Worm (Caenorhabditis elegans): ENCODE measurements around the gene pmp-1.

pmp-1 gene

ce11 chrII:6849308-6849707, 34.2 kb downstream of the pmp-1 start (continued):
- peak; percentile 14; the same call in 1 of the 2 replicates for TF ChIP-seq nhr-41 (GFP tag; IDR thresholded peaks at IDR 0.05)
- no peak for TF ChIP-seq nhr-102 (tag; optimal IDR thresholded peaks at IDR 0.05)
- TF ChIP-seq lin-13 (GFP tag; optimal IDR thresholded peaks at IDR 0.05), result no peak
- TF ChIP-seq pqm-1 (tag; optimal IDR thresholded peaks at IDR 0.05), result no peak
- TF ChIP-seq nhr-10 (tag; optimal IDR thresholded peaks at IDR 0.05), result peak; percentile 47
- peak; percentile 97 for TF ChIP-seq aha-1 (tag)
- TF ChIP-seq snpc-1.2 (GFP tag; IDR thresholded peaks at IDR 0.05), result no peak
- TF ChIP-seq dmd-8 (GFP tag; IDR thresholded peaks at IDR 0.05), result no peak
- peak in 1 of 2 experiments; percentile 80 for TF ChIP-seq hif-1 (tag; optimal IDR thresholded peaks at IDR 0.05)
- no peak for TF ChIP-seq fos-1 (tag; optimal IDR thresholded peaks at IDR 0.05)
- TF ChIP-seq skn-1 (tag; optimal IDR thresholded peaks at IDR 0.05), result no peak
- TF ChIP-seq unc-130 (GFP tag; optimal IDR thresholded peaks at IDR 0.05), result no peak
- no peak for TF ChIP-seq sdz-12 (GFP tag; optimal IDR thresholded peaks at IDR 0.05)
- TF ChIP-seq cey-2 (tag; optimal IDR thresholded peaks at IDR 0.05; ENCODE audit: borderline replicate concordance, insufficient read depth), result peak; percentile 84
- TF ChIP-seq ctbp-1 (GFP tag; IDR thresholded peaks at IDR 0.05), result no peak
- peak; percentile 20 for TF ChIP-seq mes-2 (tag; optimal IDR thresholded peaks at IDR 0.05; ENCODE audit: poor library complexity, severe bottlenecking)
- TF ChIP-seq ceh-20 (GFP tag; IDR thresholded peaks at IDR 0.05), result peak; percentile 41; the same call in 1 of the 2 replicates
- no peak for TF ChIP-seq saeg-2 (GFP tag; IDR thresholded peaks at IDR 0.05)
- TF ChIP-seq jun-1 (tag; optimal IDR thresholded peaks at IDR 0.05), result no peak
- TF ChIP-seq lin-29 (GFP tag; IDR thresholded peaks at IDR 0.05), result no peak
- TF ChIP-seq zfp-3 (GFP tag; conservative IDR thresholded peaks at IDR 0.05), result no peak
- no peak for TF ChIP-seq zag-1 (tag; optimal IDR thresholded peaks at IDR 0.05)
- TF ChIP-seq Y105C5A.15 (GFP tag; IDR thresholded peaks at IDR 0.05), result no peak
- TF ChIP-seq nhr-28 (tag; optimal IDR thresholded peaks at IDR 0.05), result peak; percentile 94
- no peak for TF ChIP-seq lir-3 (tag; optimal IDR thresholded peaks at IDR 0.05)

ce11 chrII:6847917-6848379, 35.6 kb downstream of the pmp-1 start, which contains the start of gene tbc-6:
Gene tbc-6, plus strand, starts transcription at chrII:6848124.
- TF ChIP-seq lin-15B (tag; optimal IDR thresholded peaks at IDR 0.05) (no peak), dmd-8 (GFP tag; IDR thresholded peaks at IDR 0.05) (no peak), mdl-1 (tag; optimal IDR thresholded peaks at IDR 0.05) (peak; percentile 65 to 78), egl-27 (tag; optimal IDR thresholded peaks at IDR 0.05) (no peak), ceh-32 (tag; optimal IDR thresholded peaks at IDR 0.05; ENCODE audit: poor library complexity) (no peak), Y75B8A.6 (GFP tag; IDR thresholded peaks at IDR 0.05) (no peak), hmg-1.1 (GFP tag; IDR thresholded peaks at IDR 0.05) (0 out of 2 replicates have a peak, but pooled peaks have one; percentile 24), nhr-10 (tag; optimal IDR thresholded peaks at IDR 0.05) (peak; percentile 89), tra-1 (GFP tag; IDR thresholded peaks at IDR 0.05) (no peak), daf-19 (GFP tag; conservative IDR thresholded peaks at IDR 0.05) (0 out of 2 replicates have a peak, but pooled peaks have one; percentile 48), ces-1 (GFP tag; optimal IDR thresholded peaks at IDR 0.05) (no peak), dve-1 (tag; optimal IDR thresholded peaks at IDR 0.05; ENCODE audit: insufficient read depth) (peak; percentile 54), nhr-11 (tag; optimal IDR thresholded peaks at IDR 0.05) (peak; percentile 31), nhr-25 (tag; optimal IDR thresholded peaks at IDR 0.05; ENCODE audit: borderline replicate concordance, insufficient read depth) (no peak), tag-97 (GFP tag; IDR thresholded peaks at IDR 0.05) (no peak), T26A8.4 (GFP tag; IDR thresholded peaks at IDR 0.05) (no peak), F26F4.8 (GFP tag; conservative IDR thresholded peaks at IDR 0.05) (no peak), attf-4 (tag; optimal IDR thresholded peaks at IDR 0.05) (peak; percentile 44), zfp-3 (GFP tag; conservative IDR thresholded peaks at IDR 0.05) (no peak), saeg-2 (GFP tag; IDR thresholded peaks at IDR 0.05) (no peak), rbr-2 (tag; optimal IDR thresholded peaks at IDR 0.05) (peak; percentile 23), vab-7 (GFP tag; IDR thresholded peaks at IDR 0.05) (no peak), madf-5 (GFP tag; IDR thresholded peaks at IDR 0.05) (no peak), duxl-1 (tag; optimal IDR thresholded peaks at IDR 0.05; ENCODE audit: poor library complexity) (no peak), mxl-3 (GFP tag; optimal IDR thresholded peaks at IDR 0.05) (peak; percentile 71), cey-2 (tag; optimal IDR thresholded peaks at IDR 0.05; ENCODE audit: borderline replicate concordance, insufficient read depth) (peak; percentile 59), F44E2.7 (GFP tag; IDR thresholded peaks at IDR 0.05) (no peak), nhr-77 (tag; optimal IDR thresholded peaks at IDR 0.05) (peak; percentile 4), lim-7 (GFP tag; IDR thresholded peaks at IDR 0.05) (no peak), ceh-44 (GFP tag; IDR thresholded peaks at IDR 0.05) (no peak)

Measured in whole organism, L4 larva.